Worm (Caenorhabditis elegans): ENCODE results near the gene ifg-1.

ifg-1 gene

ce11 chrII:8226475-8226874, 9.5 kb downstream of the ifg-1 start:
- TF ChIP-seq F13C5.2 (tag; optimal IDR thresholded peaks at IDR 0.05) (no peak), aly-1 (tag; optimal IDR thresholded peaks at IDR 0.05) (no peak), ceh-36 (tag; optimal IDR thresholded peaks at IDR 0.05) (no peak), flt-1 (GFP tag; IDR thresholded peaks at IDR 0.05) (no peak), pes-1 (GFP tag; IDR thresholded peaks at IDR 0.05) (no peak), ama-1 (optimal IDR thresholded peaks at IDR 0.05) (no peak), tbx-11 (GFP tag; IDR thresholded peaks at IDR 0.05) (no peak), ets-7 (tag; optimal IDR thresholded peaks at IDR 0.05) (no peak), sea-1 (GFP tag; conservative IDR thresholded peaks at IDR 0.05) (no peak), B0310.2 (tag; optimal IDR thresholded peaks at IDR 0.05) (no peak), hnd-1 (tag; optimal IDR thresholded peaks at IDR 0.05) (no peak), hmbx-1 (tag; optimal IDR thresholded peaks at IDR 0.05) (no peak), ceh-13 (GFP tag; optimal IDR thresholded peaks at IDR 0.05) (no peak)

- TF ChIP-seq ets-7 (tag; optimal IDR thresholded peaks at IDR 0.05): no peak
- TF ChIP-seq ceh-36 (tag; optimal IDR thresholded peaks at IDR 0.05): no peak
- TF ChIP-seq scrt-1 (GFP tag; IDR thresholded peaks at IDR 0.05): no peak
- no peak for TF ChIP-seq hnd-1 (tag; optimal IDR thresholded peaks at IDR 0.05)
- TF ChIP-seq hmbx-1 (tag; optimal IDR thresholded peaks at IDR 0.05): no peak
- no peak for TF ChIP-seq hmg-4 (GFP tag; optimal IDR thresholded peaks at IDR 0.05)
- TF ChIP-seq aly-1 (tag; optimal IDR thresholded peaks at IDR 0.05): no peak
- TF ChIP-seq F13C5.2 (tag; optimal IDR thresholded peaks at IDR 0.05): no peak
- no peak for TF ChIP-seq B0310.2 (tag; optimal IDR thresholded peaks at IDR 0.05)
- TF ChIP-seq ama-1 (optimal IDR thresholded peaks at IDR 0.05): no peak
- no peak for TF ChIP-seq tra-4 (tag; optimal IDR thresholded peaks at IDR 0.05)
- no peak for TF ChIP-seq pes-1 (GFP tag; IDR thresholded peaks at IDR 0.05)
These were observed 14.0 kb downstream of the ifg-1 start, which contains the start of gene M110.9 for ce11 chrII:8230976-8231375. M110.9 (plus strand) TSS chrII:8231276.

- TF ChIP-seq ceh-13 (GFP tag; optimal IDR thresholded peaks at IDR 0.05): no peak
- no peak for TF ChIP-seq ama-1 (optimal IDR thresholded peaks at IDR 0.05)
- TF ChIP-seq pes-1 (GFP tag; IDR thresholded peaks at IDR 0.05): no peak
- no peak for TF ChIP-seq ceh-36 (tag; optimal IDR thresholded peaks at IDR 0.05)
- TF ChIP-seq flt-1 (GFP tag; IDR thresholded peaks at IDR 0.05): no peak
- TF ChIP-seq hmbx-1 (tag; optimal IDR thresholded peaks at IDR 0.05): no peak
- TF ChIP-seq aly-1 (tag; optimal IDR thresholded peaks at IDR 0.05): no peak
- no peak for TF ChIP-seq tbx-11 (GFP tag; IDR thresholded peaks at IDR 0.05)
- no peak for TF ChIP-seq F13C5.2 (tag; optimal IDR thresholded peaks at IDR 0.05)
- TF ChIP-seq hnd-1 (tag; optimal IDR thresholded peaks at IDR 0.05): no peak
- no peak for TF ChIP-seq ets-7 (tag; optimal IDR thresholded peaks at IDR 0.05)
- no peak for TF ChIP-seq tra-4 (tag; optimal IDR thresholded peaks at IDR 0.05)
- no peak for TF ChIP-seq tbx-37 (GFP tag; conservative IDR thresholded peaks at IDR 0.05)
- no peak for TF ChIP-seq hmg-4 (GFP tag; optimal IDR thresholded peaks at IDR 0.05)
- TF ChIP-seq sea-1 (GFP tag; conservative IDR thresholded peaks at IDR 0.05): no peak
- no peak for TF ChIP-seq B0310.2 (tag; optimal IDR thresholded peaks at IDR 0.05)
- TF ChIP-seq scrt-1 (GFP tag; IDR thresholded peaks at IDR 0.05): no peak
These were observed 15.5 kb downstream of the ifg-1 start, which contains the start of gene M110.7 for ce11 chrII:8232489-8232888. M110.7 (plus strand) TSS chrII:8232789.

DNA sequence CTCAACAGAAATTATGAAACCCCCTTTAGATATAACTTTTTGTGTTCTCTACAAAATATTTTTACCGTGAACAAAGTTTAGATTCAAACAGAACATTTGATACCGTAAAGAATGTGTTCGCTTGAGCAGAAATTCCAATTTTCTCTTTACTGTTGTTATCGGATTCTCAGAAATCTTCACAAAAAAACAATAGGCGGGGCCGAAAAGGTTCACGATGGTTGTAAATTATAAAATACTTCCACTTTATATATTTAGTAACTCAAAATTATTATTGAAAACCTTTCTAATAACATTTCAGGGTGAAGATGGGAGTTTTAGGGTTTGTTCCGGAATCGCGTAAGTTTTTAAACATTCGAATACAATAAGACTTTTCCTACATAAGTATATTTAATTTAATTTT, 21.1 kb downstream of the ifg-1 start, which contains the start of gene nlp-5:
TSS of gene nlp-5 (plus strand) at position 301 of the 400 bp plus-strand sequence.
- TF ChIP-seq ama-1 (optimal IDR thresholded peaks at IDR 0.05): no peak
- TF ChIP-seq pes-1 (GFP tag; IDR thresholded peaks at IDR 0.05): no peak
- TF ChIP-seq ceh-36 (tag; optimal IDR thresholded peaks at IDR 0.05): no peak
- no peak for TF ChIP-seq hmg-4 (GFP tag; optimal IDR thresholded peaks at IDR 0.05)
- no peak for TF ChIP-seq sea-1 (GFP tag; conservative IDR thresholded peaks at IDR 0.05)
- no peak for TF ChIP-seq tbx-11 (GFP tag; IDR thresholded peaks at IDR 0.05)
- no peak for TF ChIP-seq tra-4 (tag; optimal IDR thresholded peaks at IDR 0.05)
- no peak for TF ChIP-seq B0310.2 (tag; optimal IDR thresholded peaks at IDR 0.05)
- no peak for TF ChIP-seq ceh-13 (GFP tag; optimal IDR thresholded peaks at IDR 0.05)
- TF ChIP-seq flt-1 (GFP tag; IDR thresholded peaks at IDR 0.05): no peak
- TF ChIP-seq hnd-1 (tag; optimal IDR thresholded peaks at IDR 0.05): no peak
- no peak for TF ChIP-seq F13C5.2 (tag; optimal IDR thresholded peaks at IDR 0.05)
- TF ChIP-seq aly-1 (tag; optimal IDR thresholded peaks at IDR 0.05): no peak
- TF ChIP-seq hmbx-1 (tag; optimal IDR thresholded peaks at IDR 0.05): no peak
- TF ChIP-seq tbx-37 (GFP tag; conservative IDR thresholded peaks at IDR 0.05): no peak
- no peak for TF ChIP-seq ets-7 (tag; optimal IDR thresholded peaks at IDR 0.05)

ce11 chrII:8246476-8246875, 29.5 kb downstream of the ifg-1 start, which contains the start of gene F35C11.3:
F35C11.3 (plus strand) TSS chrII:8246776.
- TF ChIP-seq tbx-11 (GFP tag; IDR thresholded peaks at IDR 0.05) (no peak), ets-7 (tag; optimal IDR thresholded peaks at IDR 0.05) (no peak), ama-1 (optimal IDR thresholded peaks at IDR 0.05) (no peak)

ce11 chrII:8248745-8249144, 31.7 kb downstream of the ifg-1 start, which contains the start of the genes F35C11.2 and F35C11.4:
F35C11.2 (minus strand) TSS chrII:8248834.
F35C11.4 (plus strand) TSS chrII:8249004.
- TF ChIP-seq flt-1 (GFP tag; IDR thresholded peaks at IDR 0.05): no peak
- no peak for TF ChIP-seq hnd-1 (tag; optimal IDR thresholded peaks at IDR 0.05)
- no peak for TF ChIP-seq aly-1 (tag; optimal IDR thresholded peaks at IDR 0.05)
- TF ChIP-seq ceh-13 (GFP tag; optimal IDR thresholded peaks at IDR 0.05): no peak
- TF ChIP-seq hmg-4 (GFP tag; optimal IDR thresholded peaks at IDR 0.05): no peak
- TF ChIP-seq sea-1 (GFP tag; conservative IDR thresholded peaks at IDR 0.05): no peak
- TF ChIP-seq scrt-1 (GFP tag; IDR thresholded peaks at IDR 0.05): no peak
- no peak for TF ChIP-seq tbx-11 (GFP tag; IDR thresholded peaks at IDR 0.05)
- no peak for TF ChIP-seq hmbx-1 (tag; optimal IDR thresholded peaks at IDR 0.05)
- no peak for TF ChIP-seq tra-4 (tag; optimal IDR thresholded peaks at IDR 0.05)
- no peak for TF ChIP-seq pes-1 (GFP tag; IDR thresholded peaks at IDR 0.05)
- no peak for TF ChIP-seq tbx-37 (GFP tag; conservative IDR thresholded peaks at IDR 0.05)
- TF ChIP-seq ceh-36 (tag; optimal IDR thresholded peaks at IDR 0.05): no peak
- no peak for TF ChIP-seq B0310.2 (tag; optimal IDR thresholded peaks at IDR 0.05)
- TF ChIP-seq F13C5.2 (tag; optimal IDR thresholded peaks at IDR 0.05): no peak
- no peak for TF ChIP-seq ama-1 (optimal IDR thresholded peaks at IDR 0.05)

ce11 chrII:8249710-8250109, 32.7 kb downstream of the ifg-1 start:
- TF ChIP-seq tra-4 (tag; optimal IDR thresholded peaks at IDR 0.05): no peak
- TF ChIP-seq hnd-1 (tag; optimal IDR thresholded peaks at IDR 0.05): no peak
- no peak for TF ChIP-seq ets-7 (tag; optimal IDR thresholded peaks at IDR 0.05)
- TF ChIP-seq hmg-4 (GFP tag; optimal IDR thresholded peaks at IDR 0.05): no peak
- no peak for TF ChIP-seq hmbx-1 (tag; optimal IDR thresholded peaks at IDR 0.05)
- TF ChIP-seq flt-1 (GFP tag; IDR thresholded peaks at IDR 0.05): no peak
- no peak for TF ChIP-seq B0310.2 (tag; optimal IDR thresholded peaks at IDR 0.05)
- TF ChIP-seq pes-1 (GFP tag; IDR thresholded peaks at IDR 0.05): no peak
- TF ChIP-seq sea-1 (GFP tag; conservative IDR thresholded peaks at IDR 0.05): no peak
- no peak for TF ChIP-seq scrt-1 (GFP tag; IDR thresholded peaks at IDR 0.05)
- no peak for TF ChIP-seq tbx-37 (GFP tag; conservative IDR thresholded peaks at IDR 0.05)
- TF ChIP-seq ama-1 (optimal IDR thresholded peaks at IDR 0.05): no peak
- no peak for TF ChIP-seq tbx-11 (GFP tag; IDR thresholded peaks at IDR 0.05)
- no peak for TF ChIP-seq F13C5.2 (tag; optimal IDR thresholded peaks at IDR 0.05)

Measured in whole organism, early embryonic.